Fruit fly (Drosophila melanogaster): ENCODE data around the gene CG17283.

CG17283 gene

dm6 chr3R:17391313-17391845 lies 16.3 kb upstream of the CG17283 start, which contains the start of the genes Brf and sds22 (continued):
- peak; percentile 85 for TF ChIP-seq Blimp-1 (GFP tag; optimal IDR thresholded peaks at IDR 0.05)
- peak; percentile 91 for TF ChIP-seq dsx (GFP tag; optimal IDR thresholded peaks at IDR 0.05; ENCODE audit: poor library complexity, severe bottlenecking)
- peak; percentile 96 for TF ChIP-seq fkh (GFP tag; optimal IDR thresholded peaks at IDR 0.05)
- TF ChIP-seq net (GFP tag; optimal IDR thresholded peaks at IDR 0.05) = peak; percentile 92
- peak; percentile 93 for TF ChIP-seq CG6792 (GFP tag; optimal IDR thresholded peaks at IDR 0.05)
- peak; percentile 94 for TF ChIP-seq Sox102F (GFP tag; optimal IDR thresholded peaks at IDR 0.05)
- TF ChIP-seq CG8319 (GFP tag; optimal IDR thresholded peaks at IDR 0.05) = peak; percentile 92
- TF ChIP-seq achi (GFP tag; optimal IDR thresholded peaks at IDR 0.05) = peak; percentile 95
- TF ChIP-seq CG3919 (GFP tag; optimal IDR thresholded peaks at IDR 0.05) = peak; percentile 95
- peak; percentile 73 for TF ChIP-seq CG6854 (GFP tag; optimal IDR thresholded peaks at IDR 0.05)
- TF ChIP-seq CG9139 (GFP tag; optimal IDR thresholded peaks at IDR 0.05) = peak; percentile 85
- TF ChIP-seq pdm3 (GFP tag; optimal IDR thresholded peaks at IDR 0.05) = peak; percentile 98
- TF ChIP-seq Gug (GFP tag; IDR thresholded peaks at IDR 0.05) = peak; percentile 87
- peak; percentile 87 for TF ChIP-seq fd59A (GFP tag; optimal IDR thresholded peaks at IDR 0.05)
- TF ChIP-seq Sox15 (GFP tag; optimal IDR thresholded peaks at IDR 0.05) = peak; percentile 94
- TF ChIP-seq CG32006 (GFP tag; optimal IDR thresholded peaks at IDR 0.05) = peak; percentile 95
- peak; percentile 92 for TF ChIP-seq CG11762 (GFP tag; optimal IDR thresholded peaks at IDR 0.05; ENCODE audit: insufficient read depth)
- peak; percentile 97 for TF ChIP-seq esn (GFP tag; optimal IDR thresholded peaks at IDR 0.05)
- TF ChIP-seq lz (GFP tag; optimal IDR thresholded peaks at IDR 0.05) = peak; percentile 97
- peak; percentile 93 for TF ChIP-seq CG11902 (GFP tag; optimal IDR thresholded peaks at IDR 0.05)
- peak; percentile 87 for TF ChIP-seq CG1621 (tag; optimal IDR thresholded peaks at IDR 0.05)

- TF ChIP-seq Gug (GFP tag; IDR thresholded peaks at IDR 0.05) (no peak), fd85E (GFP tag; optimal IDR thresholded peaks at IDR 0.05) (no peak), CG10669 (GFP tag; optimal IDR thresholded peaks at IDR 0.05) (peak; percentile 6), CG10631 (GFP tag; optimal IDR thresholded peaks at IDR 0.05) (peak; percentile 10), esn (GFP tag; optimal IDR thresholded peaks at IDR 0.05) (peak; percentile 72), CG3032 (tag; optimal IDR thresholded peaks at IDR 0.05) (no peak), pdm3 (GFP tag; optimal IDR thresholded peaks at IDR 0.05) (peak; percentile 62), vri (GFP tag; optimal IDR thresholded peaks at IDR 0.05) (peak; percentile 10), CG11902 (GFP tag; optimal IDR thresholded peaks at IDR 0.05) (peak; percentile 41), CG31627 (GFP tag; optimal IDR thresholded peaks at IDR 0.05) (peak; percentile 38), CG11762 (GFP tag; optimal IDR thresholded peaks at IDR 0.05; ENCODE audit: insufficient read depth) (no peak), CG6854 (GFP tag; optimal IDR thresholded peaks at IDR 0.05) (peak; percentile 12), Eip75B (GFP tag; optimal IDR thresholded peaks at IDR 0.05) (peak; percentile 51), Sox14 (GFP tag; optimal IDR thresholded peaks at IDR 0.05) (peak; percentile 59), CG7368 (GFP tag; optimal IDR thresholded peaks at IDR 0.05) (peak; percentile 12), CG32006 (GFP tag; optimal IDR thresholded peaks at IDR 0.05) (peak; percentile 69), CG8319 (GFP tag; optimal IDR thresholded peaks at IDR 0.05) (no peak), Hr4 (GFP tag; optimal IDR thresholded peaks at IDR 0.05) (peak; percentile 48), dac (GFP tag; optimal IDR thresholded peaks at IDR 0.05) (no peak), cyc (GFP tag; optimal IDR thresholded peaks at IDR 0.05) (peak; percentile 34), CG9139 (GFP tag; optimal IDR thresholded peaks at IDR 0.05) (no peak), Lpt (GFP tag; optimal IDR thresholded peaks at IDR 0.05) (no peak), salr (GFP tag; optimal IDR thresholded peaks at IDR 0.05) (peak in 1 of 2 experiments; percentile 73), CG6276 (GFP tag; optimal IDR thresholded peaks at IDR 0.05) (peak; percentile 22), lz (GFP tag; optimal IDR thresholded peaks at IDR 0.05) (peak; percentile 43), topi (GFP tag; optimal IDR thresholded peaks at IDR 0.05) (peak; percentile 65), eg (GFP tag; IDR thresholded peaks at IDR 0.05) (no peak), CG8632 (GFP tag; optimal IDR thresholded peaks at IDR 0.05) (peak; percentile 38), Eip78C (GFP tag) (peak; percentile 88), spab (GFP tag; optimal IDR thresholded peaks at IDR 0.05) (peak; percentile 2), CG16779 (tag; optimal IDR thresholded peaks at IDR 0.05) (no peak), svp (GFP tag) (peak; percentile 96), Met (GFP tag; optimal IDR thresholded peaks at IDR 0.05) (peak; percentile 71), acj6 (GFP tag; optimal IDR thresholded peaks at IDR 0.05) (peak; percentile 32), CG4318 (GFP tag; optimal IDR thresholded peaks at IDR 0.05) (peak; percentile 36), dsx (GFP tag; optimal IDR thresholded peaks at IDR 0.05; ENCODE audit: poor library complexity, severe bottlenecking) (no peak)
Measured at dm6 chr3R:17394318-17395188, 13.1 kb upstream of the CG17283 start, which contains the start of gene CREG. CREG (minus strand) TSS chr3R:17394640.

All from whole organism, prepupa.